Worm (Caenorhabditis elegans) whole organism, L4 larva: Measurements from ENCODE around the gene srh-194.
"Not testable (repeated sequence)": the region's sequence is repeated elsewhere in the genome, so short reads cannot be mapped to it uniquely, and the experiment has no call there.

ENCODE experiments used
- ama-1 ChIP-seq: fragments of 150-350 bp; optimal IDR thresholded peaks from 2 replicates; lab custom pipeline; 2014; ENCODE audit warnings: inconsistent platforms, mixed read lengths
- ctbp-1 ChIP-seq: fragments of 200-800 bp; sonication (Bioruptor generic); IDR thresholded peaks from 2 replicates; pipeline ENCODE4 v1.3.6; 2022; ENCODE audit warnings: missing genetic modification reagents, missing genetic modification characterization, missing compliant biosample characterization
- daf-16 ChIP-seq, 3 experiments: sonication (generic microtip); optimal IDR thresholded peaks; 2 replicates each; lab custom pipeline; 2016 to 2017; ENCODE audit warnings: missing genetic modification characterization in 3 of 3, missing genetic modification reagents in 3 of 3, mild to moderate bottlenecking in 2 of 3, missing compliant biosample characterization in 2 of 3, missing biosample characterization in 1 of 3, moderate library complexity in 1 of 3
- egl-27 ChIP-seq: sonication (generic microtip); optimal IDR thresholded peaks from 3 replicates; lab custom pipeline; 2017; ENCODE audit warnings: missing biosample characterization, missing genetic modification reagents, missing genetic modification characterization
- fos-1 ChIP-seq: fragments of 150-350 bp; optimal IDR thresholded peaks from 2 replicates; lab custom pipeline; 2014; ENCODE audit warnings: missing biosample characterization, missing genetic modification characterization
- pha-4 ChIP-seq, 2 experiments: fragments of 150-350 bp in 1 of 2; fragments of 200-800 bp in 1 of 2; sonication (Bioruptor generic) in 1 of 2; IDR thresholded peaks in 1 of 2; optimal IDR thresholded peaks in 1 of 2; 2 replicates each; pipeline versions ENCODE4 v1.3.6 to Lab custom; 2014 to 2022; ENCODE audit warnings: missing genetic modification characterization in 2 of 2, missing genetic modification reagents in 2 of 2, missing biosample characterization in 1 of 2, missing compliant biosample characterization in 1 of 2

DNA sequence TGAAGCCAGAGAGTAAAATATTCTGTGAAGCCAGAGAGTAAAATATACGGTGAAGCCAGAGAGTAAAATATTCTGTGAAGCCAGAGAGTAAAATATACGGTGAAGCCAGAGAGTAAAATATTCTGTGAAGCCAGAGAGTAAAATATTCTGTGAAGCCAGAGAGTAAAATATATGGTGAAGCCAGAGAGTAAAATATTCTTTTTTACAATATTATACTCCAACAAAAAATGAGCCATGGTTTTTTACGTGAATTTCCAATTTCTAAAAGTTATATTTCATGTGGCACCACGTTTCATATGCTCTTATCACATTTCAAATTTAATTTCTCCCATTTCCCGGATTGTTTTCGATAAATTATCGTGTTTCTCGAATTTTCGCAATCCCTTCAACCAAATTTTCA, 43.1 kb upstream of the srh-194 start, which contains the start of gene irld-1:
- TF ChIP-seq fos-1; egl-27 (tag; lab: Kevin White, UChicago); ctbp-1; pha-4 (GFP tag; IDR thresholded peaks at IDR 0.05; lab: Robert Waterston, UW); pha-4 (tag; optimal IDR thresholded peaks at IDR 0.05; lab: Kevin White, UChicago); ama-1 (lab: Kevin White, UChicago); daf-16 (GFP tag; optimal IDR thresholded peaks at IDR 0.05; lab: Kevin White, UChicago); daf-16 (tag; optimal IDR thresholded peaks at IDR 0.05; lab: Kevin White, UChicago): not testable (repeated sequence)
